Fruit fly (Drosophila melanogaster) whole organism, wandering third instar larva: ENCODE results near the gene CG17211.

Experiments used
- Dfd ChIP-seq: fragments of >200 bp; optimal IDR thresholded peaks from 2 replicates; lab custom pipeline; 2017; ENCODE audit warnings: missing biosample characterization, missing genetic modification characterization
- h ChIP-seq: fragments of 200-800 bp; sonication (Bioruptor generic); optimal IDR thresholded peaks from 3 replicates; lab custom pipeline; 2016; ENCODE audit warnings: missing biosample characterization, mild to moderate bottlenecking, missing genetic modification characterization
- lola ChIP-seq: fragments of >200 bp; optimal IDR thresholded peaks from 2 replicates; lab custom pipeline; 2017; ENCODE audit warnings: missing biosample characterization, missing genetic modification characterization
- pan ChIP-seq: fragments of >200 bp; optimal IDR thresholded peaks from 2 replicates; lab custom pipeline; 2017
- psq ChIP-seq: fragments of 200-800 bp; sonication (Bioruptor generic); optimal IDR thresholded peaks from 3 replicates; lab custom pipeline; 2017; ENCODE audit warnings: missing biosample characterization, mild to moderate bottlenecking, missing genetic modification characterization, moderate library complexity

- TF ChIP-seq psq (no peak), h (no peak), Dfd (no peak), lola (GFP tag; lab: Kevin White, UChicago) (no peak), pan (no peak)
These were observed 28.3 kb downstream of the CG17211 start, which contains the start of gene CG31760 for dm6 chr2L:12142439-12142838.
